Fruit fly (Drosophila melanogaster): ENCODE data around the gene alpha4GT1.
A peak's percentile ranks its signal among the peaks of the same experiment; 100 is the strongest.

alpha4GT1 gene

dm6 chr2L:3057951-3058771 lies 35.2 kb upstream of the alpha4GT1 start:
- TF ChIP-seq svp (GFP tag) = peak; percentile 94
- TF ChIP-seq Hr38 (GFP tag; optimal IDR thresholded peaks at IDR 0.05) = no peak
- no peak for TF ChIP-seq fd85E (GFP tag; optimal IDR thresholded peaks at IDR 0.05)
- TF ChIP-seq vri (GFP tag; optimal IDR thresholded peaks at IDR 0.05) = peak; percentile 56
- TF ChIP-seq Eip78C (GFP tag) = peak; percentile 52
- TF ChIP-seq fkh (GFP tag; optimal IDR thresholded peaks at IDR 0.05) = peak; percentile 82
- TF ChIP-seq CG6792 (GFP tag; optimal IDR thresholded peaks at IDR 0.05) = peak; percentile 12

DNA sequence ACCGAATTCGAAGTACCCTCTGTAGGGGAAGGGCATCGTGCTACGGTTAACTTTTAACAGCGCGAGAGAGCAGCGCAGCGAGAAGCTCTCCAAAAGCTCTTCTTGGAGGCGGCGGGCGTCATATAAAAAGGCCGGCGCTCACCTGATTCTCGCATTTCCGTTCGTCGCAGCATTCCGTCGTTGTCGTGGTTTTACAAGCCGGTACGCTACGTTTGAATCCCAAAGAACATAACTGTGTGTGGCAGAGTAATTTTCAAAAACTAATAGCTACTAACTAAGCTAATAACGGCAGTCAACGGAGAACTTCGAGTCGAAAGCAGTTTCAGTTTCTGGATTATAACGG lies 33.5 kb upstream of the alpha4GT1 start, which contains the start of gene FASN1:
FASN1 (plus strand) TSS at position 151 of the 343 bp plus-strand sequence.
- TF ChIP-seq ss (GFP tag; optimal IDR thresholded peaks at IDR 0.05) = peak in 1 of 2 experiments; percentile 28
- TF ChIP-seq CG6854 (GFP tag; optimal IDR thresholded peaks at IDR 0.05) = peak; percentile 15
- TF ChIP-seq CG6163 (GFP tag; IDR thresholded peaks at IDR 0.05) = peak; percentile 28; the same call in 1 of the 3 replicates
- peak; percentile 12 for TF ChIP-seq CG3919 (GFP tag; optimal IDR thresholded peaks at IDR 0.05)
- TF ChIP-seq eg (GFP tag; IDR thresholded peaks at IDR 0.05) = peak; percentile 42; the same call in 1 of the 3 replicates
- TF ChIP-seq CG15336 (GFP tag; IDR thresholded peaks at IDR 0.05) = 0 out of 2 replicates have a peak, but pooled peaks have one; percentile 20
- TF ChIP-seq CG6792 (GFP tag; optimal IDR thresholded peaks at IDR 0.05) = no peak
- no peak for TF ChIP-seq Eip75B (GFP tag; optimal IDR thresholded peaks at IDR 0.05)

DNA sequence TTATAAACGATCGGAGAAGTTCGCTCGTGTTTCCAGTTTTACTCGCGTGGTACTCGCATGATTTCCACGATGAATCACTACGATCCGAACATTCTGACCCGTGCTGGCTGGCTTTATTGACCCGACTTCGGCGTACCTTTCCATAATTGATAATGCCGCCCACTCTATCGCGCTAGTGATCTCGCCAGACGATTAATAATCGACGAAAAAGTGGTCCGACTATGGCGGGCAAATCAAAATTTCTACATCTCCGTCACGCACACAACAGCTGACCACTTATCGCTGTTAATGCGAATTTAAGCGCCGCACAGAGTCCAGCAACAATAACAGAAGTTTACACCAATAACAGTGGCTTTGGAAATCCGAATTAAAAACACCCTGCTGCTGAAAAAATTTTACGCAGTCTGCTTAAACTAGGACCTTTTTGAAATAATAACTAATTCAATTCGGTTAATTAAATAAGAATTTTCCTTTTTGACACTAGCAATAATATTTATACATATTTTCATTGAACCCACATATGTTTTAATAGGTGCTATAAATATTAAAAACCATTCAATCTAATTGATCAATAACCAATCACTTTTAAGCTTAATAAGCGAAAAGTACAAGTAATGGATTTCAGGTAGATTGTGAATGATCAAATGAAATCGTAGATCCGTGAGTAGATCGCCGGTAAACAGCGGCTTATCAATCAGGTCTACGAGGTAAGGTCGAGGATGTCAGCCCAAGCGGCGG lies 32.9 kb upstream of the alpha4GT1 start:
- TF ChIP-seq CG11902 (GFP tag; optimal IDR thresholded peaks at IDR 0.05) = peak; percentile 46
- TF ChIP-seq CG6792 (GFP tag; optimal IDR thresholded peaks at IDR 0.05) = peak; percentile 54
- TF ChIP-seq CG31627 (GFP tag; optimal IDR thresholded peaks at IDR 0.05) = peak; percentile 59
- no peak for TF ChIP-seq Eip93F (GFP tag; optimal IDR thresholded peaks at IDR 0.05)
- no peak for TF ChIP-seq Blimp-1 (GFP tag; optimal IDR thresholded peaks at IDR 0.05)
- no peak for TF ChIP-seq CG8319 (GFP tag; optimal IDR thresholded peaks at IDR 0.05)
- TF ChIP-seq CG6808 (GFP tag; optimal IDR thresholded peaks at IDR 0.05) = peak; percentile 53
- no peak for TF ChIP-seq Hr38 (GFP tag; optimal IDR thresholded peaks at IDR 0.05)
- TF ChIP-seq Hr39 (GFP tag; optimal IDR thresholded peaks at IDR 0.05) = peak; percentile 67
- peak; percentile 36 for TF ChIP-seq CG4318 (GFP tag; optimal IDR thresholded peaks at IDR 0.05)
- peak; percentile 46 for TF ChIP-seq Sox14 (GFP tag; optimal IDR thresholded peaks at IDR 0.05)
- peak in 1 of 2 experiments; percentile 73 for TF ChIP-seq salr (GFP tag; optimal IDR thresholded peaks at IDR 0.05)
- TF ChIP-seq Sox102F (GFP tag; optimal IDR thresholded peaks at IDR 0.05) = peak; percentile 48
- peak; percentile 15 for TF ChIP-seq CG7368 (GFP tag; optimal IDR thresholded peaks at IDR 0.05)
- TF ChIP-seq net (GFP tag; optimal IDR thresholded peaks at IDR 0.05) = peak; percentile 48
- no peak for TF ChIP-seq CG11294 (GFP tag; IDR thresholded peaks at IDR 0.05)
- TF ChIP-seq CG15336 (GFP tag; IDR thresholded peaks at IDR 0.05) = no peak
- TF ChIP-seq Eip75B (GFP tag; optimal IDR thresholded peaks at IDR 0.05) = peak; percentile 60
- TF ChIP-seq spab (GFP tag; optimal IDR thresholded peaks at IDR 0.05) = peak; percentile 63
- no peak for TF ChIP-seq eg (GFP tag; IDR thresholded peaks at IDR 0.05)
- peak; percentile 17 for TF ChIP-seq CG6854 (GFP tag; optimal IDR thresholded peaks at IDR 0.05)
- peak; percentile 98 for TF ChIP-seq svp (GFP tag)
- peak; percentile 63 for TF ChIP-seq OdsH (GFP tag; optimal IDR thresholded peaks at IDR 0.05)
- no peak for TF ChIP-seq CG16779 (tag; optimal IDR thresholded peaks at IDR 0.05)
- peak; percentile 71 for TF ChIP-seq lz (GFP tag; optimal IDR thresholded peaks at IDR 0.05)
- TF ChIP-seq CG8632 (GFP tag; optimal IDR thresholded peaks at IDR 0.05) = peak; percentile 67
- peak; percentile 75 for TF ChIP-seq Met (GFP tag; optimal IDR thresholded peaks at IDR 0.05)
- peak; percentile 50 for TF ChIP-seq CG10669 (GFP tag; optimal IDR thresholded peaks at IDR 0.05)
- peak; percentile 52 for TF ChIP-seq CG10631 (GFP tag; optimal IDR thresholded peaks at IDR 0.05)
- TF ChIP-seq esn (GFP tag; optimal IDR thresholded peaks at IDR 0.05) = peak; percentile 81
- TF ChIP-seq Ets21C (GFP tag; optimal IDR thresholded peaks at IDR 0.05) = peak; percentile 56
- TF ChIP-seq CG34406 (GFP tag; optimal IDR thresholded peaks at IDR 0.05) = peak; percentile 45
- TF ChIP-seq CG9139 (GFP tag; optimal IDR thresholded peaks at IDR 0.05) = no peak
- peak; percentile 53 for TF ChIP-seq cyc (GFP tag; optimal IDR thresholded peaks at IDR 0.05)
- peak; percentile 23 for TF ChIP-seq CG11762 (GFP tag; optimal IDR thresholded peaks at IDR 0.05; ENCODE audit: insufficient read depth)
- no peak for TF ChIP-seq dac (GFP tag; optimal IDR thresholded peaks at IDR 0.05)
- peak; percentile 50 for TF ChIP-seq fd59A (GFP tag; optimal IDR thresholded peaks at IDR 0.05)

All from whole organism, prepupa.